Worm (Caenorhabditis elegans): ENCODE results near the gene mab-5.
A peak's percentile ranks its signal among the peaks of the same experiment; 100 is the strongest.

- no peak for TF ChIP-seq ZK337.2 (GFP tag; IDR thresholded peaks at IDR 0.05)
- TF ChIP-seq nhr-11 (tag; optimal IDR thresholded peaks at IDR 0.05): no peak
- no peak for TF ChIP-seq lin-15B (tag; optimal IDR thresholded peaks at IDR 0.05)
- no peak for TF ChIP-seq ceh-82 (tag; optimal IDR thresholded peaks at IDR 0.05)
- TF ChIP-seq zip-2 (tag; optimal IDR thresholded peaks at IDR 0.05): no peak
- no peak for TF ChIP-seq lsy-2 (tag; optimal IDR thresholded peaks at IDR 0.05)
- TF ChIP-seq ceh-28 (tag; optimal IDR thresholded peaks at IDR 0.05): no peak
- peak; percentile 20 for TF ChIP-seq mep-1 (tag; optimal IDR thresholded peaks at IDR 0.05)
- TF ChIP-seq egl-43 (GFP tag; IDR thresholded peaks at IDR 0.05): no peak; the same call in 1 of the 2 replicates
- no peak for TF ChIP-seq snpc-4 (tag; optimal IDR thresholded peaks at IDR 0.05)
- TF ChIP-seq ztf-7 (tag; optimal IDR thresholded peaks at IDR 0.05): no peak
- TF ChIP-seq nhr-237 (tag; optimal IDR thresholded peaks at IDR 0.05): no peak
These were observed 45.5 kb downstream of the mab-5 start for ce11 chrIII:7737646-7738258.
